Fruit fly (Drosophila melanogaster) whole organism, embryonic: ENCODE data around the gene GstD4.
A peak's percentile ranks its signal among the peaks of the same experiment; 100 is the strongest.

Experiments used
- Doc3 ChIP-seq: fragments of 200-800 bp; sonication (Bioruptor generic); IDR thresholded peaks from 3 replicates; pipeline ENCODE4 v1.3.6; 2022; ENCODE audit warnings: missing biosample characterization, missing genetic modification characterization; ENCODE audit not compliant: partially characterized antibody
- Spps ChIP-seq: fragments of 200-800 bp; sonication (Bioruptor generic); optimal IDR thresholded peaks from 2 replicates; lab custom pipeline; 2018; ENCODE audit warnings: missing biosample characterization, mild to moderate bottlenecking, missing genetic modification characterization

DNA sequence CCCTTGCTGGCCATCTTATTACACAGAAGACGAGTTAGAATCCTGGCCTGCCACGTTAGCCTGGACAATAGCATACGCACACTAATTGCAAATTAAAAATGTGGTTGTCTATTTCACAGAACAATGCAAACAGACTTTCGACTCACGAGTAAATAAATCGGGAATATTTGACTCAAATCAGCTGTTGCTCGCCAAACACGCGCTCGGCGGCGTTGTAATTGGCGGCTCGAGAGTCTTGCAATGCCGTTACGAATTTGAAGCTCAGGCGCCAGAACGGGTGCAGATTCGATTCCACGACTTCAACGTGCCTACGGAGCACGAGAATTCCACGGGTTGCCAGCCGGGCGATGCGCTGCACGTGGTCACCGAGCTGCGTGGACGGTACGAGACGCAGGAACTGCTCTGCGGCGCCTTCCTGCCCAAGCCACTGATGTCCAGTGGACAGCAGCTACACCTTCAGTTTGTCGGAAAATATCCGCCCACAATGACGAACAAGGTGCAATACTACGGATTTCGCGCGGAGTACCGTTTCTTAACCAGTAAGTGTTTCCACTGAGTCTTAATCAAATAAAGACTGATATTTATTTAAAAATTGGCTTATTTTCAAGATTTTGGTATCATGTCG is 27.9 kb downstream of the GstD4 start, which contains the start of gene DNAlig3:
- peak; percentile 61; the same call in 1 of the 3 replicates for TF ChIP-seq Doc3 (GFP tag; lab: Robert Waterston, UW)
- TF ChIP-seq Spps (tag; lab: Kevin White, UChicago) = no peak
